Fruit fly (Drosophila melanogaster) whole organism, embryonic: Measurements from ENCODE around the gene Oseg2.

ENCODE experiments used
- CG32532 ChIP-seq: fragments of 200-800 bp; sonication (Bioruptor generic); IDR thresholded peaks from 2 replicates; pipeline ENCODE4 v1.3.6; 2022; ENCODE audit warnings: missing biosample characterization, missing genetic modification characterization
- CG4707 ChIP-seq: fragments of 200-800 bp; sonication (Bioruptor generic); optimal IDR thresholded peaks from 2 replicates; lab custom pipeline; 2018; ENCODE audit warnings: missing biosample characterization, mild to moderate bottlenecking, missing genetic modification characterization, moderate library complexity
- Oli ChIP-seq: fragments of 200-800 bp; sonication (Bioruptor generic); optimal IDR thresholded peaks from 2 replicates; lab custom pipeline; 2018; ENCODE audit warnings: missing biosample characterization, mild to moderate bottlenecking, missing genetic modification characterization, moderate library complexity
- Tbp ChIP-seq: fragments of >200 bp; optimal IDR thresholded peaks from 2 replicates; lab custom pipeline; 2018; ENCODE audit warnings: missing biosample characterization, missing genetic modification characterization
- crp ChIP-seq, 2 experiments: fragments of 200-800 bp; sonication (Bioruptor generic); optimal IDR thresholded peaks; 2 replicates in 1 of 2; 3 replicates in 1 of 2; lab custom pipeline; 2017; ENCODE audit warnings: missing biosample characterization in 2 of 2, missing genetic modification characterization in 2 of 2, mild to moderate bottlenecking in 1 of 2, moderate library complexity in 1 of 2

DNA sequence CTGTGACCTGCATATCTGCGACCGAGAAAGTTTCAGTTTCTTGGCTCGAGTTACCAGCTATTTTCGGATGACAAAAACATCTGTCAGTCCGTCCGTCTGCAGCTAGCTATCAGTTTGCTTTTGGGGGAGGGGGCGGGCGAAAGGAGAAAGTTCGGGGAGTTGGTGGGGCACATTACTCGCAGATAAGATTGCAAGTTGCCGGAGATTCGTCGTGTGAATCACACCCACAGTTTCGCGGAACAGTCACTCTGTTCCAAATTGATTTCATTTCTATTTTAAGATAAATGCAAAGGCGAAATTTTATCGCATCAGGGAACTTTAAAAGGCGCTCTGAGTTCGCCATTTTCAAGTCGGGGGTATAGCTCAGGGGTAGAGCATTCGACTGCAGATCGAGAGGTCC is 43.9 kb downstream of the Oseg2 start:
- TF ChIP-seq CG4707 (GFP tag; lab: Kevin White, UChicago) (no peak), Oli (tag; lab: Kevin White, UChicago) (no peak), CG32532 (GFP tag; lab: Robert Waterston, UW) (no peak), Tbp (GFP tag; lab: Kevin White, UChicago) (no peak), crp (GFP tag; optimal IDR thresholded peaks at IDR 0.05; lab: Kevin White, UChicago) (no peak)
